Worm (Caenorhabditis elegans) whole organism, L1 larva: ENCODE results near the gene K04C1.3.

Experiments used
- ces-1 ChIP-seq: fragments of 150-350 bp; optimal IDR thresholded peaks from 2 replicates; lab custom pipeline; 2014; ENCODE audit warnings: missing biosample characterization, missing genetic modification reagents, missing genetic modification characterization
- efl-3 ChIP-seq: fragments of 200-800 bp; sonication (Bioruptor generic); optimal IDR thresholded peaks from 2 replicates; lab custom pipeline; 2018; ENCODE audit warnings: mild to moderate bottlenecking, missing genetic modification characterization, missing compliant biosample characterization
- lin-13 ChIP-seq: fragments of 150-350 bp; optimal IDR thresholded peaks from 2 replicates; lab custom pipeline; 2014; ENCODE audit warnings: missing biosample characterization, missing genetic modification reagents, missing genetic modification characterization
- lin-14 ChIP-seq: fragments of 200-800 bp; sonication (Bioruptor generic); optimal IDR thresholded peaks from 2 replicates; lab custom pipeline; 2018; ENCODE audit warnings: mild to moderate bottlenecking, missing genetic modification characterization, moderate library complexity, missing compliant biosample characterization
- lin-15B ChIP-seq: fragments of 150-350 bp; sonication (generic microtip); optimal IDR thresholded peaks from 3 replicates; lab custom pipeline; 2014; ENCODE audit warnings: missing biosample characterization, missing genetic modification characterization
- nhr-12 ChIP-seq: sonication (generic microtip); optimal IDR thresholded peaks from 2 replicates; lab custom pipeline; 2017; ENCODE audit warnings: missing biosample characterization, missing genetic modification characterization
- nhr-28 ChIP-seq: fragments of 150-350 bp; optimal IDR thresholded peaks from 2 replicates; lab custom pipeline; 2014; ENCODE audit warnings: missing biosample characterization, missing genetic modification characterization
- pqm-1 ChIP-seq: sonication (generic microtip); optimal IDR thresholded peaks from 3 replicates; lab custom pipeline; 2017; ENCODE audit warnings: missing biosample characterization, missing genetic modification characterization
- tbx-2 ChIP-seq: sonication (generic microtip); optimal IDR thresholded peaks from 2 replicates; lab custom pipeline; 2016; ENCODE audit warnings: missing genetic modification characterization, missing compliant biosample characterization

ce11 chrX:14244493-14244892 is 1.3 kb upstream of the K04C1.3 start:
- TF ChIP-seq ces-1 (GFP tag; lab: Kevin White, UChicago) (no peak), lin-13 (no peak), nhr-28 (no peak), nhr-12 (tag; lab: Kevin White, UChicago) (no peak), pqm-1 (tag; lab: Kevin White, UChicago) (no peak), tbx-2 (tag; lab: Kevin White, UChicago) (no peak), lin-15B (tag; lab: Kevin White, UChicago) (no peak), efl-3 (no peak), lin-14 (GFP tag; lab: Kevin White, UChicago) (no peak)
